Fruit fly (Drosophila melanogaster): ENCODE measurements around the gene OtopLb.

DNA sequence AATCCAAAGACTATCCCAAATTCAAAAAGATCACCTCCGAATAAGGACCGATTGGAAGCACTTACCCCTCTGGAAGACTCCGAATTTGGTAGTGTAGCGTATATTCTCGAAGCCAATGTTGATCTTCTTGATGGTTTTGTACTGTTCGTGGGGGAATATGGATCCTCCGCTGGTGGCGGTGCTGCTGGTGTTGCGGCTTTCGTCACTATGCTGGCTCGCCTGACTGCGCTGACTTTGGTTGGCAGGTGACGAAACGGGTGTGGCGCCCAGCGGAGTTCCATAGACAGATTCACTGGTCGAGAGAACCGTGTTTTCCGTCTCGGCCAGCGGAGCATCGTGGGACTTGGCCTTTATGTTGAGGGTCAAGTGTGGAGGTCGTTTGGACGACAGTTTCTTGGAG lies 20.7 kb upstream of the OtopLb start:
- no peak for TF ChIP-seq GATAd (GFP tag; optimal IDR thresholded peaks at IDR 0.05)
- no peak for TF ChIP-seq Myc (optimal IDR thresholded peaks at IDR 0.05)
- TF ChIP-seq lola (GFP tag; optimal IDR thresholded peaks at IDR 0.05): no peak
- TF ChIP-seq OdsH (GFP tag; optimal IDR thresholded peaks at IDR 0.05): no peak
- TF ChIP-seq rgr (GFP tag; optimal IDR thresholded peaks at IDR 0.05): no peak
- TF ChIP-seq Dfd (GFP tag; optimal IDR thresholded peaks at IDR 0.05): no peak
- TF ChIP-seq HLH106 (tag; optimal IDR thresholded peaks at IDR 0.05): no peak
- TF ChIP-seq Rel (GFP tag; optimal IDR thresholded peaks at IDR 0.05): no peak
- no peak for TF ChIP-seq Rel (tag; optimal IDR thresholded peaks at IDR 0.05)
- TF ChIP-seq h (GFP tag; optimal IDR thresholded peaks at IDR 0.05): no peak
- TF ChIP-seq Jra (GFP tag; optimal IDR thresholded peaks at IDR 0.05): no peak
- no peak for TF ChIP-seq fru (GFP tag; optimal IDR thresholded peaks at IDR 0.05)
- no peak for TF ChIP-seq CG9705 (GFP tag; optimal IDR thresholded peaks at IDR 0.05)

All from whole organism, wandering third instar larva.